Worm (Caenorhabditis elegans) whole organism, early embryonic: ENCODE measurements around the gene C49F5.13.

Experiments used
- aly-1 ChIP-seq: sonication (generic microtip); optimal IDR thresholded peaks from 2 replicates; lab custom pipeline; 2016; ENCODE audit warnings: missing genetic modification characterization, missing compliant biosample characterization
- ama-1 ChIP-seq: fragments of 150-350 bp; optimal IDR thresholded peaks from 2 replicates; lab custom pipeline; 2014
- ceh-36 ChIP-seq: sonication (generic microtip); optimal IDR thresholded peaks from 2 replicates; lab custom pipeline; 2016; ENCODE audit warnings: missing genetic modification characterization, inconsistent platforms, missing compliant biosample characterization
- flt-1 ChIP-seq: fragments of 200-800 bp; sonication (Bioruptor generic); IDR thresholded peaks from 2 replicates; pipeline ENCODE4 v1.3.6; 2022; ENCODE audit warnings: missing genetic modification characterization, missing compliant biosample characterization
- hmbx-1 ChIP-seq: sonication (generic microtip); optimal IDR thresholded peaks from 2 replicates; lab custom pipeline; 2016; ENCODE audit warnings: mild to moderate bottlenecking, missing genetic modification characterization, missing compliant biosample characterization
- hmg-4 ChIP-seq: fragments of 200-800 bp; sonication (Bioruptor generic); optimal IDR thresholded peaks from 2 replicates; lab custom pipeline; 2018; ENCODE audit warnings: mild to moderate bottlenecking, missing genetic modification characterization, missing compliant biosample characterization

ce11 chrX:11969085-11969484 is 7.9 kb downstream of the C49F5.13 start:
- TF ChIP-seq flt-1 (GFP tag; lab: Robert Waterston, UW) = no peak
- no peak for TF ChIP-seq aly-1 (tag; lab: Kevin White, UChicago)
- no peak for TF ChIP-seq ama-1 (lab: Kevin White, UChicago)
- TF ChIP-seq hmg-4 = no peak
- TF ChIP-seq ceh-36 (tag; lab: Kevin White, UChicago) = no peak
- TF ChIP-seq hmbx-1 (tag; lab: Kevin White, UChicago) = no peak
